Fruit fly (Drosophila melanogaster) whole organism, embryonic: ENCODE measurements around the gene CG1246.

Source experiments
- B-H1 ChIP-seq: fragments of 200-800 bp; sonication (Bioruptor generic); IDR thresholded peaks from 3 replicates; pipeline ENCODE4 v1.3.6; 2022; ENCODE audit warnings: missing biosample characterization, missing genetic modification characterization
- Bdp1 ChIP-seq: fragments of 200-800 bp; sonication (Bioruptor generic); optimal IDR thresholded peaks from 3 replicates; lab custom pipeline; 2016; ENCODE audit warnings: missing biosample characterization, missing genetic modification characterization
- CG10209 ChIP-seq: fragments of 200-800 bp; sonication (Bioruptor generic); optimal IDR thresholded peaks from 3 replicates; lab custom pipeline; 2017; ENCODE audit warnings: missing biosample characterization, mild to moderate bottlenecking, missing genetic modification characterization, missing genetic modification reagents
- CG10267 ChIP-seq: fragments of 200-800 bp; sonication (Bioruptor generic); optimal IDR thresholded peaks from 2 replicates; lab custom pipeline; 2018; ENCODE audit warnings: missing biosample characterization, mild to moderate bottlenecking, missing genetic modification characterization, moderate library complexity
- CG10366 ChIP-seq: fragments of 200-800 bp; sonication (Bioruptor generic); IDR thresholded peaks from 2 replicates; pipeline ENCODE4 v1.3.6; 2022; ENCODE audit warnings: missing biosample characterization, missing genetic modification characterization
- CG10543 ChIP-seq: fragments of 200-800 bp; sonication (Bioruptor generic); optimal IDR thresholded peaks from 3 replicates; lab custom pipeline; 2017; ENCODE audit warnings: missing biosample characterization, mild to moderate bottlenecking, missing genetic modification characterization, moderate library complexity
- CG11560 ChIP-seq: fragments of 200-800 bp; sonication (Bioruptor generic); IDR thresholded peaks from 3 replicates; pipeline ENCODE4 v1.3.6; 2022; ENCODE audit warnings: missing biosample characterization, missing genetic modification characterization
- CG12155 ChIP-seq: fragments of 200-800 bp; sonication (Bioruptor generic); optimal IDR thresholded peaks from 3 replicates; lab custom pipeline; 2016; ENCODE audit warnings: missing biosample characterization, missing genetic modification characterization
- CG1233 ChIP-seq: fragments of 200-800 bp; sonication (Bioruptor generic); optimal IDR thresholded peaks from 4 replicates; lab custom pipeline; 2018; ENCODE audit warnings: missing biosample characterization, mild to moderate bottlenecking, missing genetic modification characterization
- CG14667 ChIP-seq: fragments of 200-800 bp; sonication (Bioruptor generic); IDR thresholded peaks from 2 replicates; pipeline ENCODE4 v1.3.6; 2022; ENCODE audit warnings: missing biosample characterization, missing genetic modification characterization
- CG15514 ChIP-seq: fragments of 200-800 bp; sonication (Bioruptor generic); optimal IDR thresholded peaks from 3 replicates; lab custom pipeline; 2017; ENCODE audit warnings: missing biosample characterization, missing genetic modification characterization, mild to moderate bottlenecking, moderate library complexity, missing genetic modification reagents
- CG16813 ChIP-seq: fragments of 200-800 bp; sonication (Bioruptor generic); IDR thresholded peaks from 3 replicates; pipeline ENCODE4 v1.3.6; 2022; ENCODE audit warnings: missing biosample characterization, missing genetic modification characterization; ENCODE audit not compliant: partially characterized antibody
- CG17568 ChIP-seq: fragments of 200-800 bp; sonication (Bioruptor generic); optimal IDR thresholded peaks from 2 replicates; lab custom pipeline; 2018; ENCODE audit warnings: missing biosample characterization, mild to moderate bottlenecking, missing genetic modification characterization, moderate library complexity
- CG2712 ChIP-seq: fragments of 200-800 bp; optimal IDR thresholded peaks from 3 replicates; lab custom pipeline; 2019; ENCODE audit warnings: missing biosample characterization, mild to moderate bottlenecking, missing genetic modification characterization, moderate library complexity
- CG3838 ChIP-seq: fragments of 200-800 bp; sonication (Bioruptor generic); optimal IDR thresholded peaks from 3 replicates; lab custom pipeline; 2016; ENCODE audit warnings: missing biosample characterization, missing genetic modification characterization
- CG4424 ChIP-seq: fragments of 200-800 bp; sonication (Bioruptor generic); optimal IDR thresholded peaks from 3 replicates; lab custom pipeline; 2016; ENCODE audit warnings: missing biosample characterization, missing genetic modification characterization
- CG7556 ChIP-seq: fragments of 200-800 bp; sonication (Bioruptor generic); optimal IDR thresholded peaks from 2 replicates; lab custom pipeline; 2017; ENCODE audit warnings: missing biosample characterization, mild to moderate bottlenecking, missing genetic modification characterization
- CG7928 ChIP-seq: fragments of 200-800 bp; sonication (Bioruptor generic); optimal IDR thresholded peaks from 2 replicates; lab custom pipeline; 2017; ENCODE audit warnings: missing biosample characterization, mild to moderate bottlenecking, missing genetic modification characterization
- CG8388 ChIP-seq: fragments of 200-800 bp; sonication (Bioruptor generic); optimal IDR thresholded peaks from 2 replicates; lab custom pipeline; 2019; ENCODE audit warnings: missing biosample characterization, mild to moderate bottlenecking, missing genetic modification characterization, moderate library complexity
- CG8944 ChIP-seq: fragments of 200-800 bp; sonication (Bioruptor generic); optimal IDR thresholded peaks from 3 replicates; lab custom pipeline; 2016; ENCODE audit warnings: missing biosample characterization, missing genetic modification characterization
- CG9215 ChIP-seq: fragments of 200-800 bp; sonication (Bioruptor generic); IDR thresholded peaks from 2 replicates; pipeline ENCODE4 v1.3.6; 2022; ENCODE audit warnings: missing biosample characterization, missing genetic modification characterization
- Camta ChIP-seq: fragments of 200-800 bp; sonication (Bioruptor generic); optimal IDR thresholded peaks from 2 replicates; lab custom pipeline; 2016; ENCODE audit warnings: missing biosample characterization, missing genetic modification characterization
- CrebB ChIP-seq: fragments of 200-800 bp; sonication (Bioruptor generic); optimal IDR thresholded peaks from 3 replicates; lab custom pipeline; 2018; ENCODE audit warnings: missing biosample characterization, mild to moderate bottlenecking, missing genetic modification characterization
- Hr78 ChIP-seq, 2 experiments: fragments of 200-800 bp in 1 of 2; fragments of >200 bp in 1 of 2; sonication (Bioruptor generic) in 1 of 2; optimal IDR thresholded peaks; 2 replicates each; lab custom pipeline; 2017 to 2019; ENCODE audit warnings: missing biosample characterization in 2 of 2, missing genetic modification characterization in 2 of 2, mild to moderate bottlenecking in 1 of 2, moderate library complexity in 1 of 2
- Meics ChIP-seq: fragments of 200-800 bp; sonication (Bioruptor generic); optimal IDR thresholded peaks from 2 replicates; lab custom pipeline; 2017; ENCODE audit warnings: missing biosample characterization, mild to moderate bottlenecking, missing genetic modification characterization
- NC2β ChIP-seq: fragments of 200-800 bp; sonication (Bioruptor generic); optimal IDR thresholded peaks from 2 replicates; lab custom pipeline; 2016; ENCODE audit warnings: missing biosample characterization, missing genetic modification characterization
- NFAT ChIP-seq: fragments of 200-800 bp; sonication (Bioruptor generic); IDR thresholded peaks from 2 replicates; pipeline ENCODE4 v1.3.6; 2022; ENCODE audit warnings: missing biosample characterization, missing genetic modification characterization
- Oaz ChIP-seq: fragments of 200-800 bp; sonication (Bioruptor generic); IDR thresholded peaks from 2 replicates; pipeline ENCODE4 v1.3.6; 2022; ENCODE audit warnings: missing biosample characterization, missing genetic modification characterization
- Sin3A ChIP-seq: fragments of >200 bp; optimal IDR thresholded peaks from 2 replicates; lab custom pipeline; 2018
- Sox100B ChIP-seq: fragments of 200-800 bp; sonication (Bioruptor generic); optimal IDR thresholded peaks from 3 replicates; lab custom pipeline; 2018; ENCODE audit warnings: missing biosample characterization, mild to moderate bottlenecking, missing genetic modification characterization
- Stat92E ChIP-seq, 3 experiments: fragments of >200 bp in 2 of 3; fragments of 200-800 bp in 1 of 3; sonication (Bioruptor generic) in 1 of 3; optimal IDR thresholded peaks; 2 replicates each; lab custom pipeline; 2017 to 2019; ENCODE audit warnings: missing biosample characterization in 3 of 3, missing genetic modification characterization in 3 of 3, mild to moderate bottlenecking in 1 of 3, moderate library complexity in 1 of 3
- ara ChIP-seq: fragments of 200-800 bp; sonication (Bioruptor generic); IDR thresholded peaks from 2 replicates; pipeline ENCODE4 v1.3.6; 2022; ENCODE audit warnings: missing biosample characterization, missing genetic modification characterization
- bsh ChIP-seq, 2 experiments: fragments of 200-800 bp; sonication (Bioruptor generic); optimal IDR thresholded peaks; 2 replicates each; lab custom pipeline; 2017 to 2018; ENCODE audit warnings: mild to moderate bottlenecking in 2 of 2, missing biosample characterization in 2 of 2, missing genetic modification characterization in 2 of 2, moderate library complexity in 1 of 2
- ci ChIP-seq: fragments of 200-800 bp; sonication (Bioruptor generic); IDR thresholded peaks from 3 replicates; pipeline ENCODE4 v1.3.6; 2022; ENCODE audit warnings: missing biosample characterization, missing genetic modification characterization
- crc ChIP-seq: fragments of 200-800 bp; sonication (Bioruptor generic); optimal IDR thresholded peaks from 2 replicates; lab custom pipeline; 2016; ENCODE audit warnings: missing biosample characterization, missing genetic modification characterization
- croc ChIP-seq: fragments of 200-800 bp; sonication (Bioruptor generic); conservative IDR thresholded peaks from 3 replicates; pipeline ENCODE4 v1.3.6; 2022; ENCODE audit warnings: missing biosample characterization, missing genetic modification characterization
- cwo ChIP-seq: fragments of 200-800 bp; sonication (Bioruptor generic); optimal IDR thresholded peaks from 3 replicates; lab custom pipeline; 2017; ENCODE audit warnings: missing biosample characterization, missing genetic modification characterization, mild to moderate bottlenecking, moderate library complexity, missing genetic modification reagents
- exex ChIP-seq: fragments of 200-800 bp; sonication (Bioruptor generic); optimal IDR thresholded peaks from 4 replicates; lab custom pipeline; 2018; ENCODE audit warnings: missing biosample characterization, mild to moderate bottlenecking, missing genetic modification characterization, moderate library complexity
- gsb ChIP-seq: fragments of 200-800 bp; sonication (Bioruptor generic); IDR thresholded peaks from 2 replicates; pipeline ENCODE4 v1.3.6; 2022; ENCODE audit warnings: missing biosample characterization, missing genetic modification characterization
- hbn ChIP-seq: fragments of 200-800 bp; sonication (Bioruptor generic); IDR thresholded peaks from 2 replicates; pipeline ENCODE4 v1.3.6; 2022; ENCODE audit warnings: missing biosample characterization, missing genetic modification characterization; ENCODE audit not compliant: partially characterized antibody
- ind ChIP-seq: fragments of 200-800 bp; sonication (Bioruptor generic); optimal IDR thresholded peaks from 3 replicates; lab custom pipeline; 2016; ENCODE audit warnings: missing biosample characterization, missing genetic modification characterization
- inv ChIP-seq: fragments of 200-800 bp; sonication (Bioruptor generic); IDR thresholded peaks from 2 replicates; pipeline ENCODE4 v1.3.6; 2022; ENCODE audit warnings: missing biosample characterization, missing genetic modification characterization; ENCODE audit not compliant: partially characterized antibody
- jigr1 ChIP-seq: fragments of 200-800 bp; sonication (Bioruptor generic); IDR thresholded peaks from 3 replicates; pipeline ENCODE4 v1.3.6; 2022; ENCODE audit warnings: missing biosample characterization, missing genetic modification characterization
- lbe ChIP-seq: fragments of 200-800 bp; sonication (Bioruptor generic); optimal IDR thresholded peaks from 2 replicates; lab custom pipeline; 2016; ENCODE audit warnings: missing biosample characterization, mild to moderate bottlenecking, missing genetic modification characterization
- lov ChIP-seq, 2 experiments: fragments of 200-800 bp in 1 of 2; fragments of >200 bp in 1 of 2; sonication (Bioruptor generic) in 1 of 2; IDR thresholded peaks in 1 of 2; optimal IDR thresholded peaks in 1 of 2; 2 replicates in 1 of 2; 3 replicates in 1 of 2; pipeline versions ENCODE4 v1.3.6 to Lab custom; 2017 to 2022; ENCODE audit warnings: missing biosample characterization in 1 of 2, missing genetic modification characterization in 1 of 2
- pzg ChIP-seq: fragments of 200-800 bp; sonication (Bioruptor generic); optimal IDR thresholded peaks from 3 replicates; lab custom pipeline; 2018; ENCODE audit warnings: missing biosample characterization, mild to moderate bottlenecking, missing genetic modification characterization, moderate library complexity
- ro ChIP-seq: fragments of 200-800 bp; sonication (Bioruptor generic); IDR thresholded peaks from 2 replicates; pipeline ENCODE4 v1.3.6; 2022; ENCODE audit warnings: missing biosample characterization, missing genetic modification characterization
- tap ChIP-seq: fragments of 200-800 bp; optimal IDR thresholded peaks from 3 replicates; lab custom pipeline; 2019; ENCODE audit warnings: missing biosample characterization, mild to moderate bottlenecking, missing genetic modification characterization, moderate library complexity
- tup ChIP-seq: fragments of 200-800 bp; sonication (Bioruptor generic); optimal IDR thresholded peaks from 2 replicates; lab custom pipeline; 2016; ENCODE audit warnings: missing biosample characterization, mild to moderate bottlenecking, missing genetic modification characterization, moderate library complexity
- twi ChIP-seq: fragments of 200-800 bp; optimal IDR thresholded peaks from 2 replicates; lab custom pipeline; 2019; ENCODE audit warnings: missing biosample characterization, mild to moderate bottlenecking, missing genetic modification characterization, moderate library complexity

The CG1246 gene

dm6 chr3L:2631406-2631805 is 16.4 kb upstream of the CG1246 start, which contains the start of the genes CG42245 and MEP-1 (continued):
- peak; percentile 21 for TF ChIP-seq CG1233 (GFP tag; lab: Kevin White, UChicago)
- TF ChIP-seq bsh (GFP tag; optimal IDR thresholded peaks at IDR 0.05; lab: Kevin White, UChicago), result peak in 1 of 2 experiments; percentile 53
- TF ChIP-seq ro (GFP tag; lab: Robert Waterston, UW), result no peak
- peak; percentile 62 for TF ChIP-seq CG16813 (GFP tag; lab: Robert Waterston, UW)
- TF ChIP-seq Hr78 (GFP tag; optimal IDR thresholded peaks at IDR 0.05; lab: Kevin White, UChicago), result no peak
- peak; percentile 52 for TF ChIP-seq tup (GFP tag; lab: Kevin White, UChicago)
- peak; percentile 53 for TF ChIP-seq ind (GFP tag; lab: Kevin White, UChicago)
- no peak for TF ChIP-seq CG14667
- no peak for TF ChIP-seq jigr1
- peak; percentile 53 for TF ChIP-seq NC2β
- TF ChIP-seq Sox100B (GFP tag; lab: Kevin White, UChicago), result peak; percentile 30
- TF ChIP-seq twi, result peak; percentile 58
- TF ChIP-seq CG8944 (GFP tag; lab: Kevin White, UChicago), result peak; percentile 23
- TF ChIP-seq Sin3A, result peak; percentile 53
- peak; percentile 11 for TF ChIP-seq CG7556
- peak; percentile 56 for TF ChIP-seq CG12155 (GFP tag; lab: Kevin White, UChicago)
- TF ChIP-seq inv (GFP tag; lab: Robert Waterston, UW), result peak; percentile 43; the same call in 1 of the 2 replicates
- TF ChIP-seq B-H1 (GFP tag; lab: Robert Waterston, UW), result no peak
- TF ChIP-seq CG10543 (GFP tag; lab: Kevin White, UChicago), result peak; percentile 45
- peak; percentile 82 for TF ChIP-seq pzg (GFP tag; lab: Kevin White, UChicago)
- no peak for TF ChIP-seq lov (optimal IDR thresholded peaks at IDR 0.05; lab: Kevin White, UChicago)
- TF ChIP-seq lov (GFP tag; IDR thresholded peaks at IDR 0.05; lab: Robert Waterston, UW), result no peak
- TF ChIP-seq exex, result peak; percentile 33
- no peak for TF ChIP-seq gsb (GFP tag; lab: Robert Waterston, UW)
- no peak for TF ChIP-seq CrebB (tag; lab: Kevin White, UChicago)
- TF ChIP-seq Camta, result peak; percentile 33
- peak; percentile 96 for TF ChIP-seq CG10267 (tag; lab: Kevin White, UChicago)
- TF ChIP-seq croc (GFP tag; lab: Robert Waterston, UW), result no peak
- TF ChIP-seq lbe, result peak; percentile 74
- TF ChIP-seq CG4424, result peak; percentile 74
- TF ChIP-seq Bdp1 (GFP tag; lab: Kevin White, UChicago), result peak; percentile 14
- TF ChIP-seq tap (tag; lab: Kevin White, UChicago), result peak; percentile 13
- peak; percentile 17 for TF ChIP-seq CG10209 (GFP tag; lab: Kevin White, UChicago)
- no peak for TF ChIP-seq Oaz (GFP tag; lab: Robert Waterston, UW)
- no peak for TF ChIP-seq CG10366 (GFP tag; lab: Robert Waterston, UW)
- TF ChIP-seq CG8388 (GFP tag; lab: Kevin White, UChicago), result peak; percentile 19
- TF ChIP-seq CG15514 (GFP tag; lab: Kevin White, UChicago), result peak; percentile 64
- peak; percentile 45 for TF ChIP-seq Meics (GFP tag; lab: Kevin White, UChicago)
- no peak for TF ChIP-seq ara (GFP tag; lab: Robert Waterston, UW)
- TF ChIP-seq hbn (GFP tag; lab: Robert Waterston, UW), result peak; percentile 53
- TF ChIP-seq CG9215 (GFP tag; lab: Robert Waterston, UW), result no peak
- no peak for TF ChIP-seq CG11560 (tag; lab: Robert Waterston, UW)
- no peak for TF ChIP-seq cwo (GFP tag; lab: Kevin White, UChicago)
- peak; percentile 63 for TF ChIP-seq CG2712
- peak in 1 of 3 experiments; percentile 27 for TF ChIP-seq Stat92E (GFP tag; optimal IDR thresholded peaks at IDR 0.05; lab: Kevin White, UChicago)
- TF ChIP-seq CG17568 (GFP tag; lab: Kevin White, UChicago), result no peak
- no peak for TF ChIP-seq CG3838 (GFP tag; lab: Kevin White, UChicago)
- no peak for TF ChIP-seq NFAT (GFP tag; lab: Robert Waterston, UW)
- no peak for TF ChIP-seq CG7928 (GFP tag; lab: Kevin White, UChicago)
- TF ChIP-seq crc (GFP tag; lab: Kevin White, UChicago), result peak; percentile 14
- TF ChIP-seq ci (GFP tag; lab: Robert Waterston, UW), result peak; percentile 55; the same call in 1 of the 3 replicates
